Fruit fly (Drosophila melanogaster) Kc167 (cell line): Measurements from ENCODE around the gene CG15579.
"Not testable (repeated sequence)": the region's sequence is repeated elsewhere in the genome, so short reads cannot be mapped to it uniquely, and the experiment has no call there.

ENCODE experiments used
- Myc ChIP-seq: fragments of >200 bp; optimal IDR thresholded peaks from 2 replicates; lab custom pipeline; 2017; ENCODE audit warnings: missing external identifiers
- Sin3A ChIP-seq: fragments of >200 bp; optimal IDR thresholded peaks from 2 replicates; lab custom pipeline; 2018; ENCODE audit warnings: missing external identifiers
- h ChIP-seq: fragments of >200 bp; optimal IDR thresholded peaks from 3 replicates; lab custom pipeline; 2018; ENCODE audit warnings: missing external identifiers
- insv ChIP-seq: fragments of >200 bp; optimal IDR thresholded peaks from 3 replicates; lab custom pipeline; 2018; ENCODE audit warnings: missing external identifiers
- psq ChIP-seq: fragments of >200 bp; optimal IDR thresholded peaks from 2 replicates; lab custom pipeline; 2017; ENCODE audit warnings: missing external identifiers
- ttk ChIP-seq: sonication (Bioruptor generic); optimal IDR thresholded peaks from 2 replicates; lab custom pipeline; 2017; ENCODE audit warnings: missing external identifiers

Gene CG15579

DNA sequence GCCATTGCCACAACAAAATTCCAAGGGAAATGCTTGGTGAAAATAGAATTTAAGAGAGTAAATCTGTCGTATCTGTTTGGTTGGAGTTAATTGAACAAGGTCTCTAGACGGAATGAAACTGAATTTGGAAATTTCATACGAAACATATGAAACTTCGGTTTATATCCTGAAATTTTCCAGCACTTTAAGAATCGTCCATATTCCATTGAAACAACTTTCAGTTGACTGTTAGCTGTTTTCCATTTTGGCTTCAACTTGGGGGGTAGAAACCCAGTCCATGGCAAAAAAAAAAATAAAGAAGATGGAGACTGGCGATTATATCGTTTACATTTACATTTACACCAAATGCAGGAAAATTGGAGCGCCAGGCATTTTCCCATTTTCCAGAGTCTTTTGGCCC is at the start of gene CG15579:
Gene CG15579 (minus strand): TSS at position 101 of the 400 bp plus-strand sequence.
- TF ChIP-seq ttk (lab: Kevin White, UChicago): no peak
- TF ChIP-seq insv (lab: Kevin White, UChicago): no peak
- TF ChIP-seq Sin3A: no peak
- no peak for TF ChIP-seq h
- no peak for TF ChIP-seq Myc (lab: Kevin White, UChicago)
- TF ChIP-seq psq (lab: Kevin White, UChicago): no peak

DNA sequence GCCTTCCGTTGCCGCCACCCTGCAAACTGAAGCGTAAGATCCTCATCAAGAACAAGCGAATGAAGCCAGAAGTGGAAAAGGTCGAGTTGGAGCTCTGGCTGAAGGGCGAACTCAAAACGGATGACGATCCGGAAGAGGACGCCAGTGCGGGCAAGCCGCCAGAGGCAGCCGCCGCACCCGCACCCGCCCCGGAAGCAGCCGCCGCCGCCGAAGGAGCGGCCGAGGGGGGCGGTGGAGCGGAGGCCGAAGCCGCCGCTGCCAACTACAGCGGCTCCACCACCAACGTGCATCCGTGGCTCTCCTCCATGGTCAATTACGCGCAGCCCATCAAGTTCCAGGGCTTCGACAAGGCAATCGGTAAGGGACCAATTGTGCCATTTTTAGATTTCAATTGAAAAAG is 46.9 kb upstream of the CG15579 start:
- TF ChIP-seq insv (lab: Kevin White, UChicago): no peak
- TF ChIP-seq Myc (lab: Kevin White, UChicago): no peak
- TF ChIP-seq Sin3A: no peak
- no peak for TF ChIP-seq h
- no peak for TF ChIP-seq ttk (lab: Kevin White, UChicago)
- no peak for TF ChIP-seq psq (lab: Kevin White, UChicago)

DNA sequence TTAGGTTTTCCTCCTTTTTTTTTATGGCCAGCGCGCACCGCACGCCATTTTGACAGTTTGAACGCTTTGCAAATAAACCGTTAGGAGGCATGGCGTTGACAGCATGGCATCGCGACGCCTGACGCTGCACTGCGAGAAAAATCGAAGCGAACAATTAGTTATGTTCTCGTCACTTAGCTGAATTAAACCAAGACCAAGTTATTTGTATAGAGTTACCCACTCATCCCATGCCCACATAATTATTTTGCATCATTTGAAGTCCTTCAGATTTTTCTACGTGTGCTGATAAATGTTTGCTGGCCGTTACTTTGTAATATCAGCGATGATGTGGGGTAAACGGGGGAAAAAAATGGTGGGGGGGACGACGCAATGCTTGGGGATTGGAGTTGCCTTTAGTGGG is 18.2 kb upstream of the CG15579 start:
- TF ChIP-seq Sin3A (no peak), psq (lab: Kevin White, UChicago) (no peak), ttk (lab: Kevin White, UChicago) (no peak), Myc (lab: Kevin White, UChicago) (no peak), insv (lab: Kevin White, UChicago) (no peak), h (no peak)

DNA sequence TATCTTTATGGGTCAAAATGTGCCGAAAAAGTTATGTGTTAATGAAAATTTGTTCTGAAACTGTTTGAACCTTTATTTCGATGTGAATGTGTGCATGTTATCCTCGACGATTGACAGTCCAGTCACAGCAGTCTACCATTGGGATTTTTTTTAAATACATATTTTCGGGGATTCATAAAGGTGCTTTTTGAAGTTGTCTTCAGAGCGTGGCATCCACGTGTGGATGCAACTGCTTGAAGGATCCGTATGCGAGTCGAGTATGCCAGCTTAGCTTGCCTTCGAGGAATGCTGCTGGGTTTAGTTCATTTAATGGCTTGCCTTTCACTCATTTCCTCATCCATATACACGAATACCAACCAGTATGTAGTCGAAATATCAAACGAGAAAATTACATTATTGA is 17.8 kb upstream of the CG15579 start, which contains the start of gene CG12693:
Gene CG12693 (minus strand): TSS at position 101 of the 400 bp plus-strand sequence.
- TF ChIP-seq ttk (lab: Kevin White, UChicago) (no peak), insv (lab: Kevin White, UChicago) (no peak), Myc (lab: Kevin White, UChicago) (no peak), h (no peak), psq (lab: Kevin White, UChicago) (no peak), Sin3A (no peak)

DNA sequence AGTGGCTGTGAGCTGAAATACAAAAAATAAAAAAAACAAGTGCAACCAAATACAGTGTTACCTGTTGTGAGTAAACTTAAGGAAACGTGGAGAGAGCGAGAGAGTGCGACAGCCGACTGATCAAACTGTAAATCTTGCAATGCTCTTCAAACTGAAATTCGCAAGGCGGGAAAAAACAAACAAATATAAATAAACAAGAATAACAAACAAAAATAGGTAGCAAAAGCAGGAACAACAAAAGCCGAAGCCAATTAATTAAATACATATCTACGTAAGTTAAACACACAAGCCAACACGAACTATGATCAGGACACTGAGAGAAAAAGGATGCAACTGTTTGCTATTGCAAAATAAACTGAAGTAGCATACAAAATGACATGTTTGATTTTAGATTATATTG is 13.7 kb upstream of the CG15579 start:
- TF ChIP-seq Myc (lab: Kevin White, UChicago): no peak

dm6 chrX:4324781-4325180 is 13.2 kb upstream of the CG15579 start:
- TF ChIP-seq Sin3A (no peak), h (no peak), insv (lab: Kevin White, UChicago) (no peak), psq (lab: Kevin White, UChicago) (no peak), Myc (lab: Kevin White, UChicago) (no peak), ttk (lab: Kevin White, UChicago) (no peak)

DNA sequence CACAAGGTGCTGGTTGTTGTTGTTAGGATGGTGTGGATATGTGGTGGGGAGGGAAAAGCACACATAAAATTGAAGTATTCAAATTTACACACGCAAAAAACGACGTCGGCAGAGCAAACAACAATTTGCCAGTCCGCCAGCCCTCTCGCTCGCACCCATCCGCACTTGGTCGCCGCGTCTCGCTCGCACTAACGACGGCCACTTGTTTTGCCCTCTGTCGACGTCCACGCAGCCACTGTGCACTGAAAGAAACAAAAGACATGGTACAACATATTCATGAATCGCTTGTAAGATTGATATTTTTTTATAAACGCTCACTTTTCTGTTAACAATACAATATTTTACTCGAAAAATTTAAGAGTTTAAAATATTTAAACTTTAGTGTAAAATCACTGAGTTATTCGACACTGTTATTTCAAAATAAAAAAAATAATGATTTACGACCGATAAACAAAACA is 12.3 kb upstream of the CG15579 start:
- no peak for TF ChIP-seq h

- TF ChIP-seq ttk (lab: Kevin White, UChicago) (no peak), h (no peak), psq (lab: Kevin White, UChicago) (no peak), Sin3A (no peak), insv (lab: Kevin White, UChicago) (no peak), Myc (lab: Kevin White, UChicago) (no peak)
These were observed 10.9 kb upstream of the CG15579 start, which contains the start of gene norpA for dm6 chrX:4322234-4323210. TSS of gene norpA (plus strand) at chrX:4322626.

- TF ChIP-seq ttk (lab: Kevin White, UChicago) (no peak), Sin3A (no peak), psq (lab: Kevin White, UChicago) (no peak), Myc (lab: Kevin White, UChicago) (no peak), h (no peak), insv (lab: Kevin White, UChicago) (no peak)
These were observed 10.4 kb upstream of the CG15579 start, which contains the start of gene mRpL33 for dm6 chrX:4322131-4322233. TSS of gene mRpL33 (minus strand) at chrX:4322231.

DNA sequence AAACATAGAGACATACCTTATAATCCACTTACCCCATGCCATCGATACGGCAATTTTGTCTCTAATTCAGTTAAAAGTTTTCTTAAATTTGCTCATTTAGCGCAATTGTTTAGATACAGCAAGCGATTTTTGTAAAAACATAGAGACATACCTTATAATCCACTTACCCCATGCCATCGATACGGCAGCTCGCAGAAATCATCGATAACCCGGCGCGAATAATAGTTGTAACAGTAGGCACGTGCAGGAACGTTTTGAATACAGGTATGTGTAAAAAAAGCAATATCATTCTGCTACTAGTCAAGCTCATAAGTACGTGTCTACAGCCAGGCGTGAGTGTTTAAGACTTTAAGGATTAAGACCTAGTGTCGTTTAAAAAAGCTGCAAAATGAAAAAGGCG is 7.6 kb upstream of the CG15579 start, which contains the start of gene NO66:
Gene NO66 (plus strand): TSS at position 199 of the 400 bp plus-strand sequence.
- not testable (repeated sequence) for TF ChIP-seq insv, psq, Myc (lab: Kevin White, UChicago)

DNA sequence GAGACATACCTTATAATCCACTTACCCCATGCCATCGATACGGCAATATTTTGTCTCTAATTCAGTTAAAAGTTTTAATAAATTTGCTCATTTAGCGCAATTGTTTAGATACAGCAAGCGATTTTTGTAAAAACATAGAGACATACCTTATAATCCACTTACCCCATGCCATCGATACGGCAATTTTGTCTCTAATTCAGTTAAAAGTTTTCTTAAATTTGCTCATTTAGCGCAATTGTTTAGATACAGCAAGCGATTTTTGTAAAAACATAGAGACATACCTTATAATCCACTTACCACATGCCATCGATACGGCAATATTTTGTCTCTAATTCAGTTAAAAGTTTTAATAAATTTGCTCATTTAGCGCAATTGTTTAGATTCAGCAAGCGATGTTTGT is 7.1 kb upstream of the CG15579 start, which contains the start of gene mei-9:
Gene mei-9 (minus strand): TSS at position 101 of the 400 bp plus-strand sequence.
- not testable (repeated sequence) for TF ChIP-seq psq (lab: Kevin White, UChicago); Sin3A; Myc (lab: Kevin White, UChicago)

DNA sequence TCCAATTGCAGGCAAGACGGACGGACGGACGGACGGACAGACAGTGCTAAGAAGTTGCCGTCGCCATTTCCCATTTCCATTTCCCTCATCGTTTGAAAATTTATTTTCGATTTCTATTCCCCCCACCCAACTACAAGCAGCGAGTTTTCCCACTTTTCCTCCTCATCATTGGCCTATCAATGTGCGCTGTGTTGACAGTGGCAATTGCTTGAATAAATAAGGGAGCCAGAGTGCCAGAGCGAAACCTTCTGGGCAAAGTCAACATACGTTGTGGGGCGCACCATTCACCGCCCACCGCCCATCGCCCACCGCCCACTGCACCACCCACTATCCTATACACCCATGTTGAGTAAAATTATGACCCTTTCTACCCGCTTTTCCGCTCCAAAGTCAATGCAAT is 5.6 kb downstream of the CG15579 start:
- TF ChIP-seq h: no peak
- TF ChIP-seq insv (lab: Kevin White, UChicago): no peak
- TF ChIP-seq Sin3A: no peak
- no peak for TF ChIP-seq ttk (lab: Kevin White, UChicago)
- no peak for TF ChIP-seq psq (lab: Kevin White, UChicago)
- no peak for TF ChIP-seq Myc (lab: Kevin White, UChicago)

dm6 chrX:4302246-4302645 is 9.4 kb downstream of the CG15579 start, which contains the start of gene CG12692:
TSS of gene CG12692 (minus strand) at chrX:4302346.
- TF ChIP-seq psq (lab: Kevin White, UChicago) (no peak), h (no peak), Sin3A (no peak), Myc (lab: Kevin White, UChicago) (no peak), insv (lab: Kevin White, UChicago) (no peak), ttk (lab: Kevin White, UChicago) (no peak)
